Worm (Caenorhabditis elegans) whole organism, L1 larva: ENCODE measurements around the gene F11D11.6.

Source experiments
- C16A3.4 ChIP-seq: fragments of 150-350 bp; optimal IDR thresholded peaks from 2 replicates; lab custom pipeline; 2014; ENCODE audit warnings: missing biosample characterization, missing genetic modification characterization
- F16B12.6 ChIP-seq: fragments of 150-350 bp; optimal IDR thresholded peaks from 2 replicates; lab custom pipeline; 2014; ENCODE audit warnings: missing biosample characterization, missing genetic modification characterization
- Y116A8C.19 ChIP-seq: sonication (generic microtip); optimal IDR thresholded peaks from 2 replicates; lab custom pipeline; 2016; ENCODE audit warnings: missing compliant biosample characterization, missing genetic modification characterization, borderline replicate concordance
- ama-1 ChIP-seq: fragments of 150-350 bp; optimal IDR thresholded peaks from 2 replicates; lab custom pipeline; 2014
- ceh-63 ChIP-seq: fragments of 200-800 bp; sonication (Bioruptor generic); optimal IDR thresholded peaks from 2 replicates; lab custom pipeline; 2018; ENCODE audit warnings: mild to moderate bottlenecking, missing genetic modification characterization, missing compliant biosample characterization
- ceh-8 ChIP-seq: fragments of 200-800 bp; sonication (Bioruptor generic); optimal IDR thresholded peaks from 2 replicates; lab custom pipeline; 2018; ENCODE audit warnings: mild to moderate bottlenecking, missing genetic modification characterization, moderate library complexity, missing compliant biosample characterization
- ceh-88 ChIP-seq: fragments of 200-800 bp; sonication (Bioruptor generic); IDR thresholded peaks from 2 replicates; pipeline ENCODE4 v1.3.6; 2022; ENCODE audit warnings: missing genetic modification characterization, missing compliant biosample characterization
- dsc-1 ChIP-seq: sonication (generic microtip); optimal IDR thresholded peaks from 2 replicates; lab custom pipeline; 2016; ENCODE audit warnings: mild to moderate bottlenecking, missing genetic modification characterization, missing compliant biosample characterization
- efl-1 ChIP-seq, 4 experiments: fragments of 150-350 bp; optimal IDR thresholded peaks in 3 of 4; peaks in 1 of 4; 1 replicate in 1 of 4; 2 replicates in 3 of 4; lab custom pipeline; 2014; ENCODE audit warnings: missing biosample characterization in 2 of 4, missing genetic modification characterization in 2 of 4, missing genetic modification reagents in 2 of 4
- elt-3 ChIP-seq, 6 experiments: fragments of 150-350 bp in 1 of 6; sonication (generic microtip); optimal IDR thresholded peaks; 2 replicates each; lab custom pipeline; 2017 to 2018; ENCODE audit warnings: missing biosample characterization in 6 of 6, missing genetic modification characterization in 6 of 6, inconsistent platforms in 1 of 6
- fkh-4 ChIP-seq: sonication (generic microtip); optimal IDR thresholded peaks from 2 replicates; lab custom pipeline; 2016; ENCODE audit warnings: missing compliant biosample characterization, missing genetic modification characterization, borderline replicate concordance
- fkh-8 ChIP-seq: sonication (generic microtip); optimal IDR thresholded peaks from 2 replicates; lab custom pipeline; 2016; ENCODE audit warnings: mild to moderate bottlenecking, missing genetic modification characterization, missing compliant biosample characterization
- grh-1 ChIP-seq: fragments of 200-800 bp; sonication (Bioruptor generic); IDR thresholded peaks from 2 replicates; pipeline ENCODE4 v1.3.6; 2022; ENCODE audit warnings: missing genetic modification reagents, missing genetic modification characterization, missing compliant biosample characterization
- hlh-17 ChIP-seq: fragments of 200-800 bp; sonication (Bioruptor generic); optimal IDR thresholded peaks from 2 replicates; lab custom pipeline; 2018; ENCODE audit warnings: missing genetic modification characterization, mild to moderate bottlenecking, missing compliant biosample characterization, moderate library complexity, borderline replicate concordance
- hlh-4 ChIP-seq: sonication (generic microtip); optimal IDR thresholded peaks from 2 replicates; lab custom pipeline; 2016; ENCODE audit warnings: mild to moderate bottlenecking, missing genetic modification characterization, missing compliant biosample characterization
- hpl-2 ChIP-seq: fragments of 150-350 bp; optimal IDR thresholded peaks from 2 replicates; lab custom pipeline; 2014; ENCODE audit warnings: missing biosample characterization, missing genetic modification reagents, missing genetic modification characterization
- irx-1 ChIP-seq: sonication (generic microtip); optimal IDR thresholded peaks from 2 replicates; lab custom pipeline; 2016; ENCODE audit warnings: missing genetic modification characterization, missing compliant biosample characterization
- isw-1 ChIP-seq: fragments of 200-800 bp; sonication (Bioruptor generic); IDR thresholded peaks from 2 replicates; pipeline ENCODE4 v1.3.6; 2022; ENCODE audit warnings: missing genetic modification characterization, missing compliant biosample characterization
- lin-13 ChIP-seq: fragments of 150-350 bp; optimal IDR thresholded peaks from 2 replicates; lab custom pipeline; 2014; ENCODE audit warnings: missing biosample characterization, missing genetic modification reagents, missing genetic modification characterization
- lin-14 ChIP-seq: fragments of 200-800 bp; sonication (Bioruptor generic); optimal IDR thresholded peaks from 2 replicates; lab custom pipeline; 2018; ENCODE audit warnings: mild to moderate bottlenecking, missing genetic modification characterization, moderate library complexity, missing compliant biosample characterization
- lin-15B ChIP-seq: fragments of 150-350 bp; sonication (generic microtip); optimal IDR thresholded peaks from 3 replicates; lab custom pipeline; 2014; ENCODE audit warnings: missing biosample characterization, missing genetic modification characterization
- lin-35 ChIP-seq, 2 experiments: fragments of 150-350 bp; optimal IDR thresholded peaks; 2 replicates each; lab custom pipeline; 2014; ENCODE audit warnings: missing biosample characterization in 2 of 2, missing genetic modification characterization in 2 of 2, missing genetic modification reagents in 2 of 2
- lin-39 ChIP-seq: fragments of 150-350 bp; optimal IDR thresholded peaks from 2 replicates; lab custom pipeline; 2014; ENCODE audit warnings: missing biosample characterization, missing genetic modification reagents, missing genetic modification characterization
- lir-3 ChIP-seq: sonication (generic microtip); optimal IDR thresholded peaks from 2 replicates; lab custom pipeline; 2016; ENCODE audit warnings: mild to moderate bottlenecking, missing genetic modification characterization, moderate library complexity, missing compliant biosample characterization; ENCODE audit not compliant: poor library complexity
- mdl-1 ChIP-seq, 2 experiments: fragments of 150-350 bp; optimal IDR thresholded peaks; 2 replicates each; lab custom pipeline; 2014 to 2017; ENCODE audit warnings: missing biosample characterization in 2 of 2, missing genetic modification characterization in 2 of 2, inconsistent platforms in 1 of 2
- nhr-11 ChIP-seq: fragments of 150-350 bp; optimal IDR thresholded peaks from 2 replicates; lab custom pipeline; 2014; ENCODE audit warnings: missing biosample characterization, missing genetic modification characterization
- nhr-12 ChIP-seq: sonication (generic microtip); optimal IDR thresholded peaks from 2 replicates; lab custom pipeline; 2017; ENCODE audit warnings: missing biosample characterization, missing genetic modification characterization
- nhr-19 ChIP-seq: fragments of 200-800 bp; sonication (Bioruptor generic); conservative IDR thresholded peaks from 2 replicates; pipeline ENCODE4 v1.3.6; 2022; ENCODE audit warnings: missing genetic modification characterization, missing compliant biosample characterization
- nhr-237 ChIP-seq: fragments of 150-350 bp; optimal IDR thresholded peaks from 2 replicates; lab custom pipeline; 2014; ENCODE audit warnings: missing biosample characterization, missing genetic modification characterization
- nhr-28 ChIP-seq: fragments of 150-350 bp; optimal IDR thresholded peaks from 2 replicates; lab custom pipeline; 2014; ENCODE audit warnings: missing biosample characterization, missing genetic modification characterization
- nhr-47 ChIP-seq: sonication (generic microtip); optimal IDR thresholded peaks from 2 replicates; lab custom pipeline; 2016; ENCODE audit warnings: mild to moderate bottlenecking, missing genetic modification characterization, moderate library complexity, missing compliant biosample characterization
- nhr-71 ChIP-seq: sonication (generic microtip); optimal IDR thresholded peaks from 2 replicates; lab custom pipeline; 2016; ENCODE audit warnings: mild to moderate bottlenecking, missing genetic modification characterization, moderate library complexity, missing compliant biosample characterization
- pag-3 ChIP-seq: sonication (generic microtip); optimal IDR thresholded peaks from 2 replicates; lab custom pipeline; 2017; ENCODE audit warnings: missing genetic modification characterization, mild to moderate bottlenecking, missing compliant biosample characterization, antibody characterized with exemption, borderline replicate concordance; ENCODE audit not compliant: insufficient read depth
- pax-3 ChIP-seq: fragments of 200-800 bp; sonication (Bioruptor generic); optimal IDR thresholded peaks from 2 replicates; lab custom pipeline; 2018; ENCODE audit warnings: mild to moderate bottlenecking, missing genetic modification characterization, moderate library complexity, missing compliant biosample characterization
- rnt-1 ChIP-seq: sonication (generic microtip); optimal IDR thresholded peaks from 2 replicates; lab custom pipeline; 2016; ENCODE audit warnings: mild to moderate bottlenecking, missing genetic modification characterization, moderate library complexity, missing compliant biosample characterization
- snpc-4 ChIP-seq: fragments of 150-350 bp; optimal IDR thresholded peaks from 2 replicates; lab custom pipeline; 2014; ENCODE audit warnings: missing biosample characterization, missing genetic modification characterization
- snu-23 ChIP-seq: sonication (generic microtip); optimal IDR thresholded peaks from 2 replicates; lab custom pipeline; 2016; ENCODE audit warnings: missing genetic modification characterization, missing compliant biosample characterization
- sup-37 ChIP-seq: fragments of 200-800 bp; sonication (Bioruptor generic); optimal IDR thresholded peaks from 2 replicates; lab custom pipeline; 2018; ENCODE audit warnings: mild to moderate bottlenecking, missing genetic modification characterization, missing compliant biosample characterization
- swsn-7 ChIP-seq: sonication (generic microtip); optimal IDR thresholded peaks from 2 replicates; lab custom pipeline; 2016; ENCODE audit warnings: missing genetic modification characterization, missing compliant biosample characterization
- unc-130 ChIP-seq: fragments of 150-350 bp; optimal IDR thresholded peaks from 2 replicates; lab custom pipeline; 2017; ENCODE audit warnings: missing biosample characterization, missing genetic modification characterization, inconsistent platforms
- unc-62 ChIP-seq: fragments of 150-350 bp; optimal IDR thresholded peaks from 2 replicates; lab custom pipeline; 2014; ENCODE audit warnings: missing biosample characterization, missing genetic modification reagents, missing genetic modification characterization
- unc-86 ChIP-seq: sonication (generic microtip); optimal IDR thresholded peaks from 2 replicates; lab custom pipeline; 2016; ENCODE audit warnings: missing genetic modification characterization, missing compliant biosample characterization
- unc-98 ChIP-seq: fragments of 200-800 bp; sonication (Bioruptor generic); IDR thresholded peaks from 2 replicates; pipeline ENCODE4 v1.3.6; 2022; ENCODE audit warnings: missing genetic modification characterization, missing compliant biosample characterization
- vab-15 ChIP-seq: sonication (generic microtip); optimal IDR thresholded peaks from 2 replicates; lab custom pipeline; 2017; ENCODE audit warnings: missing genotype, mild to moderate bottlenecking, missing genetic modification characterization, missing compliant biosample characterization
- xbp-1 ChIP-seq: sonication (generic microtip); optimal IDR thresholded peaks from 2 replicates; lab custom pipeline; 2016; ENCODE audit warnings: missing genetic modification characterization, missing compliant biosample characterization
- zag-1 ChIP-seq: fragments of 150-350 bp; optimal IDR thresholded peaks from 2 replicates; lab custom pipeline; 2014; ENCODE audit warnings: missing biosample characterization, missing genetic modification characterization
- zip-4 ChIP-seq: fragments of 200-800 bp; sonication (Bioruptor generic); optimal IDR thresholded peaks from 2 replicates; lab custom pipeline; 2018; ENCODE audit warnings: mild to moderate bottlenecking, missing genetic modification characterization, moderate library complexity, missing compliant biosample characterization
- ztf-4 ChIP-seq: fragments of 150-350 bp; optimal IDR thresholded peaks from 2 replicates; lab custom pipeline; 2014; ENCODE audit warnings: missing biosample characterization, missing genetic modification characterization

Gene F11D11.6

DNA sequence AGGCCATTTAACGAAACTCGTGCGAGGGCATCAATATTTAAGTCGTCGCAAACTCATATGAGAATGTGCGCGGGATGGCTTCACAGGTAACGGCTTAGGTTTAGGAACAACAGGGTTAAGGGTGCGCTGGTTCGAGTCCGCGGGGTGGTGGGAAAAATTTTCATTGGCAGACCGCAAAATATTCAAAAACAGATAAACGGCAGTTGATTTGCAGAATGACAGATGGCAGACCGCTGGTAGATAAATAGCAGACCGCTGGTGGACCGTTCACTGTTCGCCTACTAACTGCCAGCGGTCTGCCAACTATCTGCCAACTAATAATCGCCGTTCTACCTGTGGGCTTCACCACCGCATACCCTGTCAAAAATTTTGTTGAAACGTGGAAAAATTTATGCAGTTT lies 40.8 kb downstream of the F11D11.6 start (continued):
- TF ChIP-seq dsc-1 (no peak), lin-15B (no peak), sup-37 (GFP tag; lab: Kevin White, UChicago) (no peak), F16B12.6 (tag; lab: Kevin White, UChicago) (no peak), Y116A8C.19 (tag; lab: Kevin White, UChicago) (no peak), pag-3 (tag; lab: Kevin White, UChicago) (no peak), nhr-28 (tag; lab: Kevin White, UChicago) (no peak), ztf-4 (tag; lab: Kevin White, UChicago) (no peak), zag-1 (tag; lab: Kevin White, UChicago) (no peak), unc-62 (GFP tag; lab: Kevin White, UChicago) (no peak), ama-1 (lab: Kevin White, UChicago) (no peak), efl-1 (optimal IDR thresholded peaks at IDR 0.05; lab: Kevin White, UChicago) (no peak), efl-1 (GFP tag; optimal IDR thresholded peaks at IDR 0.05 in 1 of 2; lab: Kevin White, UChicago) (no peak), ceh-63 (no peak), unc-86 (tag; lab: Kevin White, UChicago) (no peak), nhr-47 (peak; percentile 71), xbp-1 (tag; lab: Kevin White, UChicago) (no peak), swsn-7 (no peak), lin-39 (tag; lab: Kevin White, UChicago) (no peak), lin-14 (GFP tag; lab: Kevin White, UChicago) (no peak), nhr-237 (tag; lab: Kevin White, UChicago) (no peak), unc-98 (GFP tag; lab: Robert Waterston, UW) (0 out of 2 replicates have a peak, but pooled peaks have one; percentile 12), C16A3.4 (tag; lab: Kevin White, UChicago) (no peak), hlh-17 (GFP tag; lab: Kevin White, UChicago) (no peak), hlh-4 (tag; lab: Kevin White, UChicago) (no peak), fkh-4 (tag; lab: Kevin White, UChicago) (no peak), grh-1 (GFP tag; lab: Robert Waterston, UW) (peak; percentile 37), lir-3 (tag; lab: Kevin White, UChicago) (no peak), unc-130 (tag; lab: Kevin White, UChicago) (no peak), isw-1 (GFP tag; lab: Robert Waterston, UW) (no peak), nhr-71 (tag; lab: Kevin White, UChicago) (no peak), nhr-12 (tag; lab: Kevin White, UChicago) (no peak), ceh-8 (no peak)

DNA sequence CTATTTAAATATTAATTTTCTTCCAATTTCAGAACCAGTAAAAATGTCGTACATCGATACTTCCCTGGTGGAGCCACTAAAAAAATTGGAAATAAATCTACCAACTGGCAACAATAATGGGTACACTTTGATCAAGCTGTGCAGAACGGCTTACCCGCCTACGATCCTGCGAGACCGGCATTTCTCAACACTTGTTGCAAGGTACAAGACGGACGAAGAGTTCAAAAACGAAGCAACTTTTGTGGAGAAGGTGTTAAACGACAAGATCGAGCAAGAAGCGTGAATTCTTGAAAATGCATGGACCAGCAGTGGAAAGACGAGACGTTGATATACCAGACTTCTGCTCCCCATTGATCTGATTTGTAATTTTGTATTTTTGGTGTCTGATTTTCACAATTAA lies 41.6 kb downstream of the F11D11.6 start:
- TF ChIP-seq fkh-8 (tag; lab: Kevin White, UChicago) (no peak), nhr-19 (0 out of 2 replicates have a peak, but pooled peaks have one; percentile 9), nhr-28 (tag; lab: Kevin White, UChicago) (no peak), Y116A8C.19 (tag; lab: Kevin White, UChicago) (no peak), hpl-2 (no peak)

DNA sequence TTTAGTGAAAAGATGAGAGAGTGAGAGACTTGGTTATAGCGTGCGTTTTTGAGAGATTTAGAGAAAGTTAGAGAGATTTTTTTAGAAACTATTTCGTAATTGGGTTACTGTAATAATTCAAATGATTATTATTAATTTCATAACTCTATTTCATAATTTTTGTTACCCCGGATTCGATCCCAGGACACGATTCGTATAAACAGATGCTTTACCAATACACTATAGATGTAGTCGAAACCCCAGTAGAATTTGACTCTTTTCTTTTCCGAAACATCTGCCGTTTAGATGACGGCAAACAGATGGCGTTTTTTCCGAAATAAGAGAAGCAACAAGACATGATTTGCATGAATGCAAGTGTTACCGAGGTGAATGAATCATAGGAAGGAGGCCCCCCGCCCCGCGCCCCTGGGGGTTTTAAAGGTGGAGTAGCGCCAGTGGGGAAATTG lies 42.9 kb downstream of the F11D11.6 start:
- peak in 1 of 6 experiments; percentile 1 for TF ChIP-seq elt-3 (tag; optimal IDR thresholded peaks at IDR 0.05; lab: Kevin White, UChicago)
- TF ChIP-seq zip-4 (GFP tag; lab: Kevin White, UChicago) = no peak
- peak; percentile 36 for TF ChIP-seq snpc-4 (tag; lab: Kevin White, UChicago)
- TF ChIP-seq hlh-17 (GFP tag; lab: Kevin White, UChicago) = no peak
- TF ChIP-seq snu-23 (GFP tag; lab: Kevin White, UChicago) = no peak
- peak in 1 of 2 experiments; percentile 15 for TF ChIP-seq lin-35 (GFP tag; optimal IDR thresholded peaks at IDR 0.05; lab: Kevin White, UChicago)
- no peak for TF ChIP-seq lin-14 (GFP tag; lab: Kevin White, UChicago)
- TF ChIP-seq dsc-1 = peak; percentile 74
- no peak for TF ChIP-seq rnt-1 (tag; lab: Kevin White, UChicago)
- no peak for TF ChIP-seq pax-3 (tag; lab: Kevin White, UChicago)
- no peak for TF ChIP-seq vab-15 (tag; lab: Kevin White, UChicago)
- TF ChIP-seq zag-1 (tag; lab: Kevin White, UChicago) = no peak
- TF ChIP-seq irx-1 (tag; lab: Kevin White, UChicago) = peak; percentile 79
- no peak for TF ChIP-seq lin-13 (GFP tag; lab: Kevin White, UChicago)
- no peak for TF ChIP-seq nhr-11
- peak; percentile 37 for TF ChIP-seq xbp-1 (tag; lab: Kevin White, UChicago)
- TF ChIP-seq sup-37 (GFP tag; lab: Kevin White, UChicago) = no peak
- TF ChIP-seq lin-15B = no peak
- no peak for TF ChIP-seq mdl-1 (tag; optimal IDR thresholded peaks at IDR 0.05; lab: Kevin White, UChicago)
- no peak for TF ChIP-seq ceh-88
